Worm (Caenorhabditis elegans): ENCODE results near the gene F56A11.6.

- TF ChIP-seq pqm-1 (tag; optimal IDR thresholded peaks at IDR 0.05) (no peak), egl-27 (tag; optimal IDR thresholded peaks at IDR 0.05) (no peak)
Measured at ce11 chrIV:627237-627636, 45.2 kb upstream of the F56A11.6 start, which contains the start of gene nhr-76.
